Fruit fly (Drosophila melanogaster): ENCODE data around the gene CG7148.

DNA sequence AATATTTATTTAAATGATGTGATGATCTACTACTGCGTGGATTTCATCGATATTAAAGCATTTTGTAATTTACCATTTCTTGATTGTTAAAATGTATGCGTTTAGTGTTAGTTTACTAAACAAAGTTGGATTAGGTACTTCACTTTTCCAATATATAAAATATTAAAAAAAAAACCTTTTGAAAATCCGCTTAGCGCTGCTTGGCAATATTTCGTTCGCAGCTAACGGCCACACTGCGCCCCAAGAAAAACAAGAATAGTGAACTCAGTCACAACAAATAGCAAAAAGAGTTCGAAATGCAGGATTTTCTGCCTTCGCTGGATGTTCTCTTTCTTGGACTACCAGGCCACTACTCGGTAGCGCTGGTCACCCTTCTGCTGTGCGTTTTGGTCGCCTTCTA is 8.8 kb downstream of the CG7148 start, which contains the start of gene CG7407:
- TF ChIP-seq psq (optimal IDR thresholded peaks at IDR 0.05), result no peak
- TF ChIP-seq CG8478 (optimal IDR thresholded peaks at IDR 0.05), result no peak

Measured in whole organism.